Worm (Caenorhabditis elegans) whole organism, young adult: ENCODE measurements around the gene H40L08.3.

ENCODE experiments used
- F52B5.7 ChIP-seq: sonication (generic microtip); optimal IDR thresholded peaks from 2 replicates; lab custom pipeline; 2016; ENCODE audit warnings: mild to moderate bottlenecking, missing genetic modification characterization, missing compliant biosample characterization
- ceh-100 ChIP-seq: fragments of 200-800 bp; sonication (Bioruptor generic); IDR thresholded peaks from 2 replicates; pipeline ENCODE4 v1.3.6; 2022; ENCODE audit warnings: missing genetic modification reagents, missing genetic modification characterization, missing compliant biosample characterization
- lsy-27 ChIP-seq: sonication (generic microtip); optimal IDR thresholded peaks from 2 replicates; lab custom pipeline; 2017; ENCODE audit warnings: missing genetic modification characterization, mild to moderate bottlenecking, missing compliant biosample characterization, antibody characterized with exemption, missing genotype, borderline replicate concordance; ENCODE audit not compliant: insufficient read depth
- ztf-18 ChIP-seq: sonication (generic microtip); optimal IDR thresholded peaks from 2 replicates; lab custom pipeline; 2016; ENCODE audit warnings: missing genotype, mild to moderate bottlenecking, missing genetic modification characterization, missing compliant biosample characterization

ce11 chrX:15069242-15069641, 6.7 kb downstream of the H40L08.3 start, which contains the start of gene mam-6:
- TF ChIP-seq lsy-27 (tag; lab: Kevin White, UChicago) = no peak
- TF ChIP-seq ceh-100 (GFP tag; lab: Robert Waterston, UW) = no peak
- TF ChIP-seq ztf-18 (tag; lab: Kevin White, UChicago) = no peak
- no peak for TF ChIP-seq F52B5.7 (tag; lab: Kevin White, UChicago)
